Worm (Caenorhabditis elegans): ENCODE data around the gene ins-39.
A peak's percentile ranks its signal among the peaks of the same experiment; 100 is the strongest.

Gene ins-39

ce11 chrX:1344321-1344720 lies at the start of gene ins-39:
ins-39 (minus strand) TSS chrX:1344421.
- no peak for TF ChIP-seq ztf-23 (GFP tag; IDR thresholded peaks at IDR 0.05)
- TF ChIP-seq ztf-29 (GFP tag; IDR thresholded peaks at IDR 0.05) = no peak
- TF ChIP-seq ref-1 (GFP tag; conservative IDR thresholded peaks at IDR 0.05) = no peak
- TF ChIP-seq tab-1 (GFP tag; IDR thresholded peaks at IDR 0.05) = no peak
- TF ChIP-seq med-1 (GFP tag; optimal IDR thresholded peaks at IDR 0.05; ENCODE audit: insufficient read depth) = no peak
- no peak for TF ChIP-seq flt-1 (GFP tag; IDR thresholded peaks at IDR 0.05)
- no peak for TF ChIP-seq T22C8.4 (GFP tag; IDR thresholded peaks at IDR 0.05)
- no peak for TF ChIP-seq klf-2 (GFP tag; conservative IDR thresholded peaks at IDR 0.05)
- no peak for TF ChIP-seq cog-1 (tag; optimal IDR thresholded peaks at IDR 0.05)

- TF ChIP-seq ref-1 (GFP tag; conservative IDR thresholded peaks at IDR 0.05) = no peak
- no peak for TF ChIP-seq cog-1 (tag; optimal IDR thresholded peaks at IDR 0.05)
- no peak for TF ChIP-seq T22C8.4 (GFP tag; IDR thresholded peaks at IDR 0.05)
- no peak for TF ChIP-seq ztf-23 (GFP tag; IDR thresholded peaks at IDR 0.05)
- TF ChIP-seq klf-2 (GFP tag; conservative IDR thresholded peaks at IDR 0.05) = no peak
- no peak for TF ChIP-seq flt-1 (GFP tag; IDR thresholded peaks at IDR 0.05)
- TF ChIP-seq ztf-29 (GFP tag; IDR thresholded peaks at IDR 0.05) = no peak
- TF ChIP-seq med-1 (GFP tag; optimal IDR thresholded peaks at IDR 0.05; ENCODE audit: insufficient read depth) = no peak
- no peak for TF ChIP-seq tab-1 (GFP tag; IDR thresholded peaks at IDR 0.05)
These were observed 49.7 kb upstream of the ins-39 start, which contains the start of gene F56C3.9 for ce11 chrX:1393891-1394290. F56C3.9 (minus strand) TSS chrX:1393991.

ce11 chrX:1389382-1389983 lies 45.3 kb upstream of the ins-39 start:
- TF ChIP-seq ztf-29 (GFP tag; IDR thresholded peaks at IDR 0.05) = no peak
- peak; percentile 40 for TF ChIP-seq cog-1 (tag; optimal IDR thresholded peaks at IDR 0.05)
- no peak for TF ChIP-seq ref-1 (GFP tag; conservative IDR thresholded peaks at IDR 0.05)

- no peak for TF ChIP-seq ztf-23 (GFP tag; IDR thresholded peaks at IDR 0.05)
These were observed 42.7 kb upstream of the ins-39 start, which contains the start of gene F56C3.1 for ce11 chrX:1386893-1387367. F56C3.1 (plus strand) TSS chrX:1387317.

- TF ChIP-seq ref-1 (GFP tag; conservative IDR thresholded peaks at IDR 0.05) (no peak), klf-2 (GFP tag; conservative IDR thresholded peaks at IDR 0.05) (no peak), ztf-23 (GFP tag; IDR thresholded peaks at IDR 0.05) (no peak), tab-1 (GFP tag; IDR thresholded peaks at IDR 0.05) (no peak), ztf-29 (GFP tag; IDR thresholded peaks at IDR 0.05) (no peak), med-1 (GFP tag; optimal IDR thresholded peaks at IDR 0.05; ENCODE audit: insufficient read depth) (no peak), cog-1 (tag; optimal IDR thresholded peaks at IDR 0.05) (no peak), flt-1 (GFP tag; IDR thresholded peaks at IDR 0.05) (no peak), T22C8.4 (GFP tag; IDR thresholded peaks at IDR 0.05) (no peak)
These were observed 40.3 kb upstream of the ins-39 start, which contains the start of gene F56C3.8 for ce11 chrX:1384538-1384937. F56C3.8 (minus strand) TSS chrX:1384638.

- no peak for TF ChIP-seq tab-1 (GFP tag; IDR thresholded peaks at IDR 0.05)
- TF ChIP-seq med-1 (GFP tag; optimal IDR thresholded peaks at IDR 0.05; ENCODE audit: insufficient read depth) = no peak
These were observed 39.3 kb upstream of the ins-39 start for ce11 chrX:1383546-1383945.

ce11 chrX:1381565-1381964 lies 37.3 kb upstream of the ins-39 start, which contains the start of gene F56C3.10:
F56C3.10 (minus strand) TSS chrX:1381665.
- TF ChIP-seq klf-2 (GFP tag; conservative IDR thresholded peaks at IDR 0.05) (no peak), T22C8.4 (GFP tag; IDR thresholded peaks at IDR 0.05) (no peak), ztf-29 (GFP tag; IDR thresholded peaks at IDR 0.05) (no peak), flt-1 (GFP tag; IDR thresholded peaks at IDR 0.05) (no peak), ztf-23 (GFP tag; IDR thresholded peaks at IDR 0.05) (no peak), tab-1 (GFP tag; IDR thresholded peaks at IDR 0.05) (no peak), ref-1 (GFP tag; conservative IDR thresholded peaks at IDR 0.05) (no peak), med-1 (GFP tag; optimal IDR thresholded peaks at IDR 0.05; ENCODE audit: insufficient read depth) (no peak), cog-1 (tag; optimal IDR thresholded peaks at IDR 0.05) (no peak)

- peak; percentile 93 for TF ChIP-seq ztf-23 (GFP tag; IDR thresholded peaks at IDR 0.05)
- peak; percentile 59 for TF ChIP-seq med-1 (GFP tag; optimal IDR thresholded peaks at IDR 0.05; ENCODE audit: insufficient read depth)
- TF ChIP-seq T22C8.4 (GFP tag; IDR thresholded peaks at IDR 0.05) = peak; percentile 91
- peak; percentile 81 for TF ChIP-seq cog-1 (tag; optimal IDR thresholded peaks at IDR 0.05)
- TF ChIP-seq tab-1 (GFP tag; IDR thresholded peaks at IDR 0.05) = peak; percentile 94
- peak; percentile 86 for TF ChIP-seq ref-1 (GFP tag; conservative IDR thresholded peaks at IDR 0.05)
- peak; percentile 94 for TF ChIP-seq flt-1 (GFP tag; IDR thresholded peaks at IDR 0.05)
- TF ChIP-seq ztf-29 (GFP tag; IDR thresholded peaks at IDR 0.05) = peak; percentile 91
- peak; percentile 92 for TF ChIP-seq klf-2 (GFP tag; conservative IDR thresholded peaks at IDR 0.05)
These were observed 35.2 kb upstream of the ins-39 start for ce11 chrX:1379391-1379790.

ce11 chrX:1375071-1375470 lies 30.9 kb upstream of the ins-39 start:
- peak; percentile 75 for TF ChIP-seq ref-1 (GFP tag; conservative IDR thresholded peaks at IDR 0.05)
- 0 out of 2 replicates have a peak, but pooled peaks have one; percentile 51 for TF ChIP-seq ztf-23 (GFP tag; IDR thresholded peaks at IDR 0.05)
- TF ChIP-seq flt-1 (GFP tag; IDR thresholded peaks at IDR 0.05) = peak; percentile 98
- 0 out of 2 replicates have a peak, but pooled peaks have one; percentile 29 for TF ChIP-seq T22C8.4 (GFP tag; IDR thresholded peaks at IDR 0.05)
- peak; percentile 83 for TF ChIP-seq tab-1 (GFP tag; IDR thresholded peaks at IDR 0.05)
- 0 out of 2 replicates have a peak, but pooled peaks have one; percentile 26 for TF ChIP-seq klf-2 (GFP tag; conservative IDR thresholded peaks at IDR 0.05)

- TF ChIP-seq klf-2 (GFP tag; conservative IDR thresholded peaks at IDR 0.05) = no peak
- TF ChIP-seq ztf-23 (GFP tag; IDR thresholded peaks at IDR 0.05) = no peak
- TF ChIP-seq med-1 (GFP tag; optimal IDR thresholded peaks at IDR 0.05; ENCODE audit: insufficient read depth) = no peak
- no peak for TF ChIP-seq T22C8.4 (GFP tag; IDR thresholded peaks at IDR 0.05)
- no peak for TF ChIP-seq tab-1 (GFP tag; IDR thresholded peaks at IDR 0.05)
- TF ChIP-seq ref-1 (GFP tag; conservative IDR thresholded peaks at IDR 0.05) = no peak
- TF ChIP-seq flt-1 (GFP tag; IDR thresholded peaks at IDR 0.05) = no peak
- no peak for TF ChIP-seq ztf-29 (GFP tag; IDR thresholded peaks at IDR 0.05)
- TF ChIP-seq cog-1 (tag; optimal IDR thresholded peaks at IDR 0.05) = no peak
These were observed 28.2 kb upstream of the ins-39 start for ce11 chrX:1372464-1372863.
